Fruit fly (Drosophila melanogaster) whole organism, wandering third instar larva: ENCODE results near the gene CG31760.

Experiments used
- Abd-B ChIP-seq: fragments of >200 bp; optimal IDR thresholded peaks from 2 replicates; lab custom pipeline; 2017; ENCODE audit warnings: missing biosample characterization, missing genetic modification characterization
- CG32264 ChIP-seq: fragments of 200-800 bp; sonication (Bioruptor generic); optimal IDR thresholded peaks from 2 replicates; lab custom pipeline; 2016; ENCODE audit warnings: missing biosample characterization, missing genetic modification characterization
- CrebA ChIP-seq: fragments of 200-800 bp; sonication (Bioruptor generic); optimal IDR thresholded peaks from 2 replicates; lab custom pipeline; 2016; ENCODE audit warnings: missing biosample characterization, mild to moderate bottlenecking, missing genetic modification characterization, borderline replicate concordance
- Dfd ChIP-seq: fragments of >200 bp; optimal IDR thresholded peaks from 2 replicates; lab custom pipeline; 2017; ENCODE audit warnings: missing biosample characterization, missing genetic modification characterization
- Dif ChIP-seq: fragments of 200-275, 200-300 bp; sonication (Bioruptor generic); optimal IDR thresholded peaks from 2 replicates; lab custom pipeline; 2018; ENCODE audit warnings: missing biosample characterization, missing genetic modification characterization; ENCODE audit not compliant: partially characterized antibody
- GATAd ChIP-seq: sonication (Bioruptor generic); optimal IDR thresholded peaks from 2 replicates; lab custom pipeline; 2016; ENCODE audit warnings: missing biosample characterization, missing genetic modification characterization
- Hnf4 ChIP-seq: fragments of 200-800 bp; sonication (Bioruptor generic); optimal IDR thresholded peaks from 2 replicates; lab custom pipeline; 2016; ENCODE audit warnings: missing biosample characterization, mild to moderate bottlenecking, missing genetic modification characterization
- Hr78 ChIP-seq: fragments of >200 bp; optimal IDR thresholded peaks from 2 replicates; lab custom pipeline; 2017; ENCODE audit warnings: missing biosample characterization, missing genetic modification characterization
- Hr83 ChIP-seq: fragments of 200-300 bp; sonication (Bioruptor generic); optimal IDR thresholded peaks from 2 replicates; lab custom pipeline; 2016; ENCODE audit warnings: missing biosample characterization, mild to moderate bottlenecking, missing genetic modification characterization, moderate library complexity; ENCODE audit not compliant: poor library complexity, severe bottlenecking
- Mio ChIP-seq: sonication (Bioruptor generic); optimal IDR thresholded peaks from 2 replicates; lab custom pipeline; 2016; ENCODE audit warnings: missing biosample characterization, missing genetic modification characterization
- Myc ChIP-seq: fragments of >200 bp; optimal IDR thresholded peaks from 2 replicates; lab custom pipeline; 2017
- N ChIP-seq: fragments of >200 bp; optimal IDR thresholded peaks from 2 replicates; lab custom pipeline; 2018; ENCODE audit warnings: missing biosample characterization, missing external identifiers, missing genetic modification characterization
- OdsH ChIP-seq: fragments of 200-800 bp; sonication (Bioruptor generic); optimal IDR thresholded peaks from 2 replicates; lab custom pipeline; 2016; ENCODE audit warnings: missing biosample characterization, mild to moderate bottlenecking, missing genetic modification characterization
- Rel ChIP-seq, 2 experiments: fragments of 200-800 bp; sonication (Bioruptor generic) in 1 of 2; optimal IDR thresholded peaks; 2 replicates in 1 of 2; 3 replicates in 1 of 2; lab custom pipeline; 2016 to 2019; ENCODE audit warnings: mild to moderate bottlenecking in 2 of 2, missing biosample characterization in 2 of 2, missing genetic modification characterization in 2 of 2, moderate library complexity in 1 of 2
- Sp1 ChIP-seq: fragments of 200-800 bp; sonication (Bioruptor generic); optimal IDR thresholded peaks from 3 replicates; lab custom pipeline; 2019; ENCODE audit warnings: missing biosample characterization, mild to moderate bottlenecking, missing genetic modification characterization, moderate library complexity
- Vsx2 ChIP-seq: fragments of 200-300, 225-300 bp; sonication (Bioruptor generic); optimal IDR thresholded peaks from 2 replicates; lab custom pipeline; 2018; ENCODE audit warnings: missing biosample characterization, missing genetic modification characterization; ENCODE audit not compliant: partially characterized antibody
- br ChIP-seq: fragments of 200-800 bp; sonication (Bioruptor generic); optimal IDR thresholded peaks from 2 replicates; lab custom pipeline; 2016; ENCODE audit warnings: missing biosample characterization, missing genetic modification characterization
- brk ChIP-seq: fragments of 200-800 bp; sonication (Bioruptor generic); optimal IDR thresholded peaks from 2 replicates; lab custom pipeline; 2016; ENCODE audit warnings: missing biosample characterization, mild to moderate bottlenecking, missing genetic modification characterization
- dl ChIP-seq, 2 experiments: fragments of 175-275, 200-275 bp in 1 of 2; fragments of 200-275 bp in 1 of 2; sonication (Bioruptor generic); optimal IDR thresholded peaks; lab custom pipeline; 2018; ENCODE audit warnings: mild to moderate bottlenecking in 2 of 2, missing biosample characterization in 2 of 2, missing genetic modification characterization in 2 of 2, moderate library complexity in 2 of 2; ENCODE audit not compliant: partially characterized antibody in 2 of 2, insufficient read depth in 1 of 2
- dsf ChIP-seq: sonication (Bioruptor generic); optimal IDR thresholded peaks from 2 replicates; lab custom pipeline; 2016; ENCODE audit warnings: missing biosample characterization, missing genetic modification characterization, borderline replicate concordance
- foxo ChIP-seq, 2 experiments: fragments of 200-800 bp; sonication (Bioruptor generic); optimal IDR thresholded peaks; 2 replicates in 1 of 2; 3 replicates in 1 of 2; lab custom pipeline; 2016 to 2017; ENCODE audit warnings: missing biosample characterization in 2 of 2, missing genetic modification characterization in 2 of 2
- fru ChIP-seq: fragments of 200-800 bp; sonication (Bioruptor generic); optimal IDR thresholded peaks from 3 replicates; lab custom pipeline; 2016; ENCODE audit warnings: missing biosample characterization, mild to moderate bottlenecking, missing genetic modification characterization
- h ChIP-seq: fragments of 200-800 bp; sonication (Bioruptor generic); optimal IDR thresholded peaks from 3 replicates; lab custom pipeline; 2016; ENCODE audit warnings: missing biosample characterization, mild to moderate bottlenecking, missing genetic modification characterization
- jim ChIP-seq: fragments of 175-275, 200-325 bp; sonication (Bioruptor generic); optimal IDR thresholded peaks from 2 replicates; lab custom pipeline; 2016; ENCODE audit warnings: missing biosample characterization, mild to moderate bottlenecking, missing genetic modification characterization
- lola ChIP-seq: fragments of >200 bp; optimal IDR thresholded peaks from 2 replicates; lab custom pipeline; 2017; ENCODE audit warnings: missing biosample characterization, missing genetic modification characterization
- pan ChIP-seq: fragments of >200 bp; optimal IDR thresholded peaks from 2 replicates; lab custom pipeline; 2017
- psq ChIP-seq: fragments of 200-800 bp; sonication (Bioruptor generic); optimal IDR thresholded peaks from 3 replicates; lab custom pipeline; 2017; ENCODE audit warnings: missing biosample characterization, mild to moderate bottlenecking, missing genetic modification characterization, moderate library complexity
- rgr ChIP-seq: fragments of 200-800 bp; sonication (Bioruptor generic); optimal IDR thresholded peaks from 3 replicates; lab custom pipeline; 2016; ENCODE audit warnings: missing biosample characterization, mild to moderate bottlenecking, missing genetic modification characterization
- sage ChIP-seq: fragments of 200-800 bp; sonication (Bioruptor generic); optimal IDR thresholded peaks from 2 replicates; lab custom pipeline; 2016; ENCODE audit warnings: missing biosample characterization, mild to moderate bottlenecking, missing genetic modification characterization
- sv ChIP-seq: fragments of 200-800 bp; sonication (Bioruptor generic); optimal IDR thresholded peaks from 3 replicates; lab custom pipeline; 2016; ENCODE audit warnings: missing biosample characterization, missing genetic modification characterization
- tai ChIP-seq: sonication (Bioruptor generic); optimal IDR thresholded peaks from 2 replicates; lab custom pipeline; 2016; ENCODE audit warnings: missing biosample characterization, missing genetic modification characterization
- usp ChIP-seq: fragments of >200 bp; optimal IDR thresholded peaks from 2 replicates; lab custom pipeline; 2017; ENCODE audit warnings: missing biosample characterization, missing genetic modification characterization
- woc ChIP-seq: sonication (Bioruptor generic); optimal IDR thresholded peaks from 2 replicates; lab custom pipeline; 2016; ENCODE audit warnings: missing biosample characterization, mild to moderate bottlenecking, missing genetic modification characterization

The CG31760 gene

DNA sequence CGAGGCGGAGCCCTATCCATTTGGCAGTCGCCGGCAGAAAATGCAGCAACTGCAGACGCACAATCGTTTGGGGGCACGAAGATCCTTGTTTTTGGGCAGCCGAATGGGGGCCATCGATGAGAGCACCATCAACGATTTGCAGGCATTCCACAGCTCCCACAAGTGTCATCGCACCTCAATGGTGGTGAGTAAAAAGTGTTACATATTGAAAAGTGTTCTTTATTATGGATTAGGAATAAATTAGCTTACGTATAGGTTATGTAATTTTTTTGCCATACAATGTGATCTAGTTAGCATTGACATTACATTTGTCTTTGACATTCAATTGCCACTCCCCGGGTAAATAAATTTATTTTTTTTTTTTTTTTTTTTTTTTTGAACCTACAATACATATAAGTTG is 18.9 kb downstream of the CG31760 start, which contains the start of gene CG31861:
CG31861 (plus strand) TSS at position 301 of the 400 bp plus-strand sequence.
- TF ChIP-seq Vsx2 (GFP tag; lab: Kevin White, UChicago) (no peak), N (GFP tag; lab: Kevin White, UChicago) (no peak), jim (GFP tag; lab: Kevin White, UChicago) (no peak), OdsH (GFP tag; lab: Kevin White, UChicago) (no peak), h (GFP tag; lab: Kevin White, UChicago) (no peak), Mio (GFP tag; lab: Kevin White, UChicago) (no peak), usp (no peak), GATAd (GFP tag; lab: Kevin White, UChicago) (no peak), Myc (no peak), sage (no peak)

DNA sequence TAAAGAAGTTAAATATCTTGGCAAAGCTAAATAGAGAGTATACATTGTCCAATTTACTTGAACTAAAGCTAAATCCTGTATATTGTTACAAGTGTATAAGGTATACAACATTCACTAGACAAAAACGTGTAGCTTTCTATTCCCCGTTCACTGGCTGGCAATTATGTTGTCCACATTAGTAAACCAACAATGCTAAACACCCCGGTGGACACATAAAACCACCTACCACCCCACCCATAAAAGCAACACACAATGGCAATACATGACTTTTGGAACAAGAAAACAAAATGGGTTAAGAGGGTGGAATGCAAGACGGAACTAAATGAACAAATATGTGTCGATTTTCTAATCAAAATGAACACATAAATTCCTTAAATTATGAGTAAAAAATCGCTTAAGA is 21.4 kb downstream of the CG31760 start, which contains the start of gene ZnT33D:
ZnT33D (plus strand) TSS at position 301 of the 400 bp plus-strand sequence.
- TF ChIP-seq brk (GFP tag; lab: Kevin White, UChicago) (no peak), rgr (GFP tag; lab: Kevin White, UChicago) (no peak), h (GFP tag; lab: Kevin White, UChicago) (no peak)

dm6 chr2L:12170250-12170649 is 27.7 kb downstream of the CG31760 start, which contains the start of gene CG17217:
CG17217 (plus strand) TSS chr2L:12170550.
- TF ChIP-seq Hr83 (GFP tag; lab: Kevin White, UChicago) = no peak
- TF ChIP-seq Rel (GFP tag; optimal IDR thresholded peaks at IDR 0.05; lab: Kevin White, UChicago) = no peak
- TF ChIP-seq Rel (tag; optimal IDR thresholded peaks at IDR 0.05; lab: Kevin White, UChicago) = no peak
- TF ChIP-seq Abd-B (GFP tag; lab: Kevin White, UChicago) = no peak
- TF ChIP-seq Vsx2 (GFP tag; lab: Kevin White, UChicago) = no peak
- no peak for TF ChIP-seq Dfd (GFP tag; lab: Kevin White, UChicago)
- TF ChIP-seq woc (GFP tag; lab: Kevin White, UChicago) = no peak
- TF ChIP-seq dsf (GFP tag; lab: Kevin White, UChicago) = no peak
- TF ChIP-seq N (GFP tag; lab: Kevin White, UChicago) = no peak
- no peak for TF ChIP-seq usp
- no peak for TF ChIP-seq Dif (GFP tag; lab: Kevin White, UChicago)
- no peak for TF ChIP-seq GATAd (GFP tag; lab: Kevin White, UChicago)
- TF ChIP-seq Sp1 (GFP tag; lab: Kevin White, UChicago) = no peak
- TF ChIP-seq br = no peak
- no peak for TF ChIP-seq h (GFP tag; lab: Kevin White, UChicago)
- no peak for TF ChIP-seq sage

- no peak for TF ChIP-seq pan (lab: Kevin White, UChicago)
- TF ChIP-seq lola (GFP tag; lab: Kevin White, UChicago) = no peak
- TF ChIP-seq CG32264 (GFP tag; lab: Kevin White, UChicago) = no peak
- TF ChIP-seq psq (GFP tag; lab: Kevin White, UChicago) = no peak
- TF ChIP-seq Sp1 (GFP tag; lab: Kevin White, UChicago) = no peak
- TF ChIP-seq fru (GFP tag; lab: Kevin White, UChicago) = no peak
- no peak for TF ChIP-seq h (GFP tag; lab: Kevin White, UChicago)
- no peak for TF ChIP-seq CrebA (GFP tag; lab: Kevin White, UChicago)
- TF ChIP-seq Hr83 (GFP tag; lab: Kevin White, UChicago) = no peak
- TF ChIP-seq foxo (GFP tag; optimal IDR thresholded peaks at IDR 0.05; lab: Kevin White, UChicago) = no peak
- no peak for TF ChIP-seq Hnf4 (GFP tag; lab: Kevin White, UChicago)
- no peak for TF ChIP-seq sv (GFP tag; lab: Kevin White, UChicago)
- TF ChIP-seq Abd-B (GFP tag; lab: Kevin White, UChicago) = no peak
- no peak for TF ChIP-seq sage
- no peak for TF ChIP-seq usp
- TF ChIP-seq dl (GFP tag; optimal IDR thresholded peaks at IDR 0.05; lab: Kevin White, UChicago; ENCODE audit: insufficient read depth in 1 of 2, partially characterized antibody in 2 of 2) = no peak
- TF ChIP-seq Dif (GFP tag; lab: Kevin White, UChicago) = no peak
- TF ChIP-seq Mio (GFP tag; lab: Kevin White, UChicago) = no peak
- TF ChIP-seq Hr78 (GFP tag; lab: Kevin White, UChicago) = no peak
- no peak for TF ChIP-seq tai (GFP tag; lab: Kevin White, UChicago)
Measured at dm6 chr2L:12172536-12173234, 30.1 kb downstream of the CG31760 start, which contains the start of the genes CG6583 and crok. CG6583 (minus strand) TSS chr2L:12172586. crok (plus strand) TSS chr2L:12172981.
